Worm (Caenorhabditis elegans): Measurements from ENCODE around the gene oac-22.

DNA sequence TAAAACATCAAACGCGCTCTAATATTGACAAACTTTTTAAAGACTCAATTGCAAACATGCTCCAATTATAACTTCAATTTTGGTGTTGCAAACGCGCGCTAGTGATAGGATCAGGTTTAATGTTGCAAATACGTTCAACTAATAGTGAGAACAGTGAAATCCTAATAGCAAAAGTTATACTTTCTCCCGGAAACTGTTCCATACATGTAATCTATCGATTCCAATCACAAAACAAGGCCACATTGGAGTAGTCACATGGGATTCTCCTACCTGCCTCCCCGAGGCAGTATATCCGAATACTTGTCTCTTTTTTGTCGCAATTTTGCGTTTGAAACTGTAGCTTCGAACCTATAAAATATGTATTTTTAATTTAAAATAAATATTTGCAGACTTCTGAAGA lies 15.6 kb upstream of the oac-22 start:
- TF ChIP-seq nhr-28 (tag; optimal IDR thresholded peaks at IDR 0.05) (no peak), unc-62 (GFP tag; optimal IDR thresholded peaks at IDR 0.05) (no peak), pha-4 (tag; optimal IDR thresholded peaks at IDR 0.05) (no peak), ceh-83 (GFP tag; optimal IDR thresholded peaks at IDR 0.05) (no peak), nhr-12 (tag; optimal IDR thresholded peaks at IDR 0.05) (no peak), lsy-2 (tag; optimal IDR thresholded peaks at IDR 0.05) (no peak), nhr-237 (tag; optimal IDR thresholded peaks at IDR 0.05) (no peak), ces-1 (GFP tag; optimal IDR thresholded peaks at IDR 0.05) (no peak)
